Fruit fly (Drosophila melanogaster) whole organism, prepupa: ENCODE measurements around the gene CG1537.

Source experiments
- CG10631 ChIP-seq: fragments of 200-800 bp; sonication (Bioruptor generic); optimal IDR thresholded peaks from 2 replicates; lab custom pipeline; 2016; ENCODE audit warnings: missing biosample characterization, missing genetic modification characterization
- CG10669 ChIP-seq: fragments of 200-800 bp; sonication (Bioruptor generic); optimal IDR thresholded peaks from 3 replicates; lab custom pipeline; 2018; ENCODE audit warnings: missing biosample characterization, mild to moderate bottlenecking, missing genetic modification characterization, moderate library complexity
- CG11294 ChIP-seq: fragments of 200-800 bp; sonication (Bioruptor generic); IDR thresholded peaks from 2 replicates; pipeline ENCODE4 v1.3.6; 2022; ENCODE audit warnings: missing biosample characterization, missing genetic modification characterization
- CG11762 ChIP-seq: fragments of 200-800 bp; sonication (Bioruptor generic); optimal IDR thresholded peaks from 3 replicates; lab custom pipeline; 2016; ENCODE audit warnings: missing biosample characterization, missing genetic modification characterization; ENCODE audit not compliant: insufficient read depth
- CG15336 ChIP-seq: fragments of 200-800 bp; sonication (Bioruptor generic); IDR thresholded peaks from 2 replicates; pipeline ENCODE4 v1.3.6; 2022; ENCODE audit warnings: missing biosample characterization, missing genetic modification characterization
- CG3032 ChIP-seq: fragments of 200-800 bp; optimal IDR thresholded peaks from 2 replicates; lab custom pipeline; 2019; ENCODE audit warnings: missing biosample characterization, mild to moderate bottlenecking, missing genetic modification characterization, moderate library complexity
- CG31627 ChIP-seq: fragments of 200-800 bp; sonication (Bioruptor generic); optimal IDR thresholded peaks from 3 replicates; lab custom pipeline; 2016; ENCODE audit warnings: missing biosample characterization, missing genetic modification characterization
- CG3919 ChIP-seq: fragments of 200-800 bp; sonication (Bioruptor generic); optimal IDR thresholded peaks from 3 replicates; lab custom pipeline; 2016; ENCODE audit warnings: missing biosample characterization, missing genetic modification characterization
- CG4318 ChIP-seq: fragments of 200-800 bp; sonication (Bioruptor generic); optimal IDR thresholded peaks from 3 replicates; lab custom pipeline; 2017; ENCODE audit warnings: missing biosample characterization, mild to moderate bottlenecking, missing genetic modification characterization
- CG6163 ChIP-seq: fragments of 200-800 bp; sonication (Bioruptor generic); IDR thresholded peaks from 3 replicates; pipeline ENCODE4 v1.3.6; 2022; ENCODE audit warnings: missing biosample characterization, missing genetic modification characterization
- CG6276 ChIP-seq: fragments of 200-800 bp; sonication (Bioruptor generic); optimal IDR thresholded peaks from 2 replicates; lab custom pipeline; 2017; ENCODE audit warnings: missing biosample characterization, mild to moderate bottlenecking, missing genetic modification characterization
- CG6854 ChIP-seq: fragments of 200-800 bp; sonication (Bioruptor generic); optimal IDR thresholded peaks from 2 replicates; lab custom pipeline; 2017; ENCODE audit warnings: missing biosample characterization, mild to moderate bottlenecking, missing genetic modification characterization
- CG8119 ChIP-seq: fragments of 200-800 bp; sonication (Bioruptor generic); IDR thresholded peaks from 3 replicates; pipeline ENCODE4 v1.3.6; 2022; ENCODE audit warnings: missing biosample characterization, missing genetic modification characterization
- CG8632 ChIP-seq: fragments of 200-800 bp; sonication (Bioruptor generic); optimal IDR thresholded peaks from 3 replicates; lab custom pipeline; 2016; ENCODE audit warnings: missing biosample characterization, missing genetic modification characterization
- Eip75B ChIP-seq: fragments of 200-800 bp; sonication (Bioruptor generic); optimal IDR thresholded peaks from 3 replicates; lab custom pipeline; 2016; ENCODE audit warnings: missing biosample characterization, missing genetic modification characterization
- Eip93F ChIP-seq: fragments of 200-800 bp; sonication (Bioruptor generic); optimal IDR thresholded peaks from 2 replicates; lab custom pipeline; 2016; ENCODE audit warnings: missing biosample characterization, mild to moderate bottlenecking, missing genetic modification characterization
- Ets21C ChIP-seq: fragments of 200-800 bp; sonication (Bioruptor generic); optimal IDR thresholded peaks from 3 replicates; lab custom pipeline; 2016; ENCODE audit warnings: missing biosample characterization, missing genetic modification characterization
- Ets96B ChIP-seq: fragments of 200-800 bp; optimal IDR thresholded peaks from 2 replicates; lab custom pipeline; 2019; ENCODE audit warnings: missing biosample characterization, mild to moderate bottlenecking, missing genetic modification characterization, moderate library complexity
- Gug ChIP-seq: fragments of 200-800 bp; sonication (Bioruptor generic); IDR thresholded peaks from 2 replicates; pipeline ENCODE4 v1.3.6; 2022; ENCODE audit warnings: missing biosample characterization, missing genetic modification characterization
- Hr38 ChIP-seq: sonication (Bioruptor generic); optimal IDR thresholded peaks from 2 replicates; lab custom pipeline; 2016; ENCODE audit warnings: missing biosample characterization, missing genetic modification characterization
- Hr4 ChIP-seq: fragments of 200-800 bp; sonication (Bioruptor generic); optimal IDR thresholded peaks from 3 replicates; lab custom pipeline; 2016; ENCODE audit warnings: missing biosample characterization, missing genetic modification characterization
- Lpt ChIP-seq: fragments of 200-800 bp; sonication (Bioruptor generic); optimal IDR thresholded peaks from 3 replicates; lab custom pipeline; 2016; ENCODE audit warnings: missing biosample characterization, missing genetic modification characterization
- OdsH ChIP-seq: fragments of 200-800 bp; sonication (Bioruptor generic); optimal IDR thresholded peaks from 3 replicates; lab custom pipeline; 2016; ENCODE audit warnings: missing biosample characterization, missing genetic modification characterization
- Smox ChIP-seq: fragments of 200-800 bp; sonication (Bioruptor generic); optimal IDR thresholded peaks from 3 replicates; lab custom pipeline; 2016; ENCODE audit warnings: missing biosample characterization, missing genetic modification characterization
- Sox15 ChIP-seq: fragments of 200-800 bp; sonication (Bioruptor generic); optimal IDR thresholded peaks from 3 replicates; lab custom pipeline; 2016; ENCODE audit warnings: missing biosample characterization, missing genetic modification characterization
- achi ChIP-seq: fragments of 200-800 bp; sonication (Bioruptor generic); optimal IDR thresholded peaks from 3 replicates; lab custom pipeline; 2016; ENCODE audit warnings: missing biosample characterization, missing genetic modification characterization
- acj6 ChIP-seq: fragments of 200-800 bp; sonication (Bioruptor generic); optimal IDR thresholded peaks from 3 replicates; lab custom pipeline; 2016; ENCODE audit warnings: missing biosample characterization, missing genetic modification characterization
- cyc ChIP-seq: fragments of 200-800 bp; sonication (Bioruptor generic); optimal IDR thresholded peaks from 3 replicates; lab custom pipeline; 2016; ENCODE audit warnings: missing biosample characterization, missing genetic modification characterization
- dsx ChIP-seq: fragments of 200-800 bp; optimal IDR thresholded peaks from 3 replicates; lab custom pipeline; 2019; ENCODE audit warnings: missing biosample characterization, mild to moderate bottlenecking, missing genetic modification characterization, moderate library complexity; ENCODE audit not compliant: poor library complexity, severe bottlenecking
- eg ChIP-seq: fragments of 200-800 bp; sonication (Bioruptor generic); IDR thresholded peaks from 3 replicates; pipeline ENCODE4 v1.3.6; 2022; ENCODE audit warnings: missing biosample characterization, missing genetic modification characterization
- esn ChIP-seq: fragments of 200-800 bp; sonication (Bioruptor generic); optimal IDR thresholded peaks from 2 replicates; lab custom pipeline; 2016; ENCODE audit warnings: missing biosample characterization, mild to moderate bottlenecking, missing genetic modification characterization, moderate library complexity
- fd59A ChIP-seq: fragments of 200-800 bp; sonication (Bioruptor generic); optimal IDR thresholded peaks from 2 replicates; lab custom pipeline; 2017; ENCODE audit warnings: missing biosample characterization, mild to moderate bottlenecking, missing genetic modification characterization, missing genetic modification reagents
- fd85E ChIP-seq: fragments of 200-800 bp; sonication (Bioruptor generic); optimal IDR thresholded peaks from 3 replicates; lab custom pipeline; 2016; ENCODE audit warnings: missing biosample characterization, missing genetic modification characterization
- fkh ChIP-seq: fragments of 200-800 bp; sonication (Bioruptor generic); optimal IDR thresholded peaks from 3 replicates; lab custom pipeline; 2017; ENCODE audit warnings: missing biosample characterization, mild to moderate bottlenecking, missing genetic modification characterization, moderate library complexity
- lz ChIP-seq: fragments of 200-800 bp; sonication (Bioruptor generic); optimal IDR thresholded peaks from 3 replicates; lab custom pipeline; 2016; ENCODE audit warnings: missing biosample characterization, missing genetic modification characterization
- pdm3 ChIP-seq: fragments of 200-800 bp; sonication (Bioruptor generic); optimal IDR thresholded peaks from 3 replicates; lab custom pipeline; 2016; ENCODE audit warnings: missing biosample characterization, missing genetic modification characterization
- salr ChIP-seq, 2 experiments: fragments of 200-800 bp; sonication (Bioruptor generic); optimal IDR thresholded peaks; 3 replicates each; lab custom pipeline; 2016 to 2018; ENCODE audit warnings: missing biosample characterization in 2 of 2, missing genetic modification characterization in 2 of 2, mild to moderate bottlenecking in 1 of 2
- spab ChIP-seq: fragments of 200-800 bp; sonication (Bioruptor generic); optimal IDR thresholded peaks from 2 replicates; lab custom pipeline; 2017; ENCODE audit warnings: missing biosample characterization, mild to moderate bottlenecking, missing genetic modification characterization, missing genetic modification reagents
- svp ChIP-seq: fragments of 200-800 bp; sonication (Bioruptor generic); peaks from one replicate; lab custom pipeline; 2016; ENCODE audit warnings: missing biosample characterization, missing genetic modification characterization
- topi ChIP-seq: fragments of 200-800 bp; sonication (Bioruptor generic); optimal IDR thresholded peaks from 3 replicates; lab custom pipeline; 2016; ENCODE audit warnings: missing biosample characterization, missing genetic modification characterization
- vri ChIP-seq: fragments of 200-800 bp; sonication (Bioruptor generic); optimal IDR thresholded peaks from 3 replicates; lab custom pipeline; 2016; ENCODE audit warnings: missing biosample characterization, mild to moderate bottlenecking, missing genetic modification characterization

CG1537 gene

dm6 chrX:11063070-11063469, at the start of gene CG1537:
Gene CG1537 (minus strand): TSS chrX:11063170.
- TF ChIP-seq eg (GFP tag; lab: Robert Waterston, UW) (no peak), Lpt (GFP tag; lab: Kevin White, UChicago) (no peak), CG10669 (no peak), CG10631 (GFP tag; lab: Kevin White, UChicago) (no peak), spab (GFP tag; lab: Kevin White, UChicago) (no peak), topi (no peak), lz (GFP tag; lab: Kevin White, UChicago) (no peak), Eip75B (no peak), CG11294 (GFP tag; lab: Robert Waterston, UW) (no peak), pdm3 (GFP tag; lab: Kevin White, UChicago) (no peak), CG6854 (no peak), fd59A (GFP tag; lab: Kevin White, UChicago) (no peak), CG6276 (no peak), Gug (GFP tag; lab: Robert Waterston, UW) (no peak), dsx (GFP tag; lab: Kevin White, UChicago) (no peak), Hr4 (GFP tag; lab: Kevin White, UChicago) (no peak)

DNA sequence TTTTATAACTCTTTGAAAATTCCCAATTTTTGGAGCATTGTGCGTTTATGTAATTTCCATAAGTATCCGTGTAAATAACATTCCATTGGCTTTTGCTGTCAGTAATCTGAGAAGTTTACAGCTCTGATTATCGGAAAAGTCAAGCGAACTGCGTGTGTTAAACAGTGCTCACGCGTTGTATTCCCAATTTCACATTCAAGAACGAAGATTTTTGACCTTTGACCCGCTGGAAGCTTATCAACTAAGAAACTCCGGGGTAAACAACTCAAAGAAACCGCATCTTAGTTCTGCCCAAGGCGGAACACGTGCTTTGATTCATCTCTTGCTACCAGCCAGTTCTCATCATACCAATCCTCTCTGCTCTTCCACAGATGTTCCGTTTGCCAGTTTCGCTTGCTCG, 46.7 kb upstream of the CG1537 start:
- TF ChIP-seq svp (GFP tag; lab: Kevin White, UChicago) (peak; percentile 83), lz (GFP tag; lab: Kevin White, UChicago) (no peak)

- TF ChIP-seq CG8119 (GFP tag; lab: Robert Waterston, UW) (peak; percentile 52; the same call in 2 of the 3 replicates), CG6163 (GFP tag; lab: Robert Waterston, UW) (peak; percentile 23; the same call in 1 of the 3 replicates), vri (GFP tag; lab: Kevin White, UChicago) (peak; percentile 87), CG15336 (GFP tag; lab: Robert Waterston, UW) (peak; percentile 54), CG3032 (tag; lab: Kevin White, UChicago) (peak; percentile 22), CG8632 (no peak), eg (GFP tag; lab: Robert Waterston, UW) (peak; percentile 75), Gug (GFP tag; lab: Robert Waterston, UW) (0 out of 2 replicates have a peak, but pooled peaks have one; percentile 18), Lpt (GFP tag; lab: Kevin White, UChicago) (no peak)
Observed at dm6 chrX:11108845-11109450, 46.0 kb upstream of the CG1537 start.

dm6 chrX:11108148-11108844, 45.3 kb upstream of the CG1537 start, which contains the start of gene Hsp60A:
Gene Hsp60A (plus strand): TSS chrX:11108482.
- TF ChIP-seq Hr38 (GFP tag; lab: Kevin White, UChicago) (no peak), CG3919 (GFP tag; lab: Kevin White, UChicago) (peak; percentile 46), CG8119 (GFP tag; lab: Robert Waterston, UW) (no peak), fkh (GFP tag; lab: Kevin White, UChicago) (no peak), CG3032 (tag; lab: Kevin White, UChicago) (peak; percentile 42), CG10669 (peak; percentile 16), CG11762 (GFP tag; lab: Kevin White, UChicago) (no peak), esn (GFP tag; lab: Kevin White, UChicago) (peak; percentile 54), svp (GFP tag; lab: Kevin White, UChicago) (peak; percentile 84), Hr4 (GFP tag; lab: Kevin White, UChicago) (peak; percentile 31), Eip93F (peak; percentile 48), acj6 (peak; percentile 58), CG6163 (GFP tag; lab: Robert Waterston, UW) (0 out of 3 replicates have a peak, but pooled peaks have one; percentile 27), achi (GFP tag; lab: Kevin White, UChicago) (peak; percentile 52), Ets21C (GFP tag; lab: Kevin White, UChicago) (peak; percentile 45), OdsH (GFP tag; lab: Kevin White, UChicago) (peak; percentile 53), cyc (GFP tag; lab: Kevin White, UChicago) (peak; percentile 15), fd59A (GFP tag; lab: Kevin White, UChicago) (no peak), fd85E (no peak), CG10631 (GFP tag; lab: Kevin White, UChicago) (peak; percentile 42), pdm3 (GFP tag; lab: Kevin White, UChicago) (peak; percentile 64), CG15336 (GFP tag; lab: Robert Waterston, UW) (no peak), salr (GFP tag; optimal IDR thresholded peaks at IDR 0.05; lab: Kevin White, UChicago) (peak in 1 of 2 experiments; percentile 31), Ets96B (tag; lab: Kevin White, UChicago) (peak; percentile 52), Smox (GFP tag; lab: Kevin White, UChicago) (peak; percentile 50), Sox15 (GFP tag; lab: Kevin White, UChicago) (peak; percentile 14), CG4318 (GFP tag; lab: Kevin White, UChicago) (peak; percentile 20), CG8632 (peak; percentile 2), CG6854 (peak; percentile 34), CG31627 (GFP tag; lab: Kevin White, UChicago) (peak; percentile 48), vri (GFP tag; lab: Kevin White, UChicago) (peak; percentile 97), topi (peak; percentile 35)
